Fruit fly (Drosophila melanogaster) whole organism: ENCODE results near the gene CG18213.

Experiments used
- CG8478 ChIP-seq: fragments of >200 bp; optimal IDR thresholded peaks from 2 replicates; lab custom pipeline; 2018; ENCODE audit warnings: inconsistent platforms
- Dll ChIP-seq: fragments of >200 bp; optimal IDR thresholded peaks from 2 replicates; lab custom pipeline; 2017
- EcR ChIP-seq, 2 experiments: fragments of >200 bp; optimal IDR thresholded peaks; 2 replicates each; lab custom pipeline; 2017; ENCODE audit warnings: missing biosample characterization in 2 of 2, missing genetic modification characterization in 2 of 2, missing genetic modification reagents in 2 of 2
- pan ChIP-seq: fragments of >200 bp; optimal IDR thresholded peaks from 2 replicates; lab custom pipeline; 2017
- psq ChIP-seq: fragments of >200 bp; optimal IDR thresholded peaks from 2 replicates; lab custom pipeline; 2017

DNA sequence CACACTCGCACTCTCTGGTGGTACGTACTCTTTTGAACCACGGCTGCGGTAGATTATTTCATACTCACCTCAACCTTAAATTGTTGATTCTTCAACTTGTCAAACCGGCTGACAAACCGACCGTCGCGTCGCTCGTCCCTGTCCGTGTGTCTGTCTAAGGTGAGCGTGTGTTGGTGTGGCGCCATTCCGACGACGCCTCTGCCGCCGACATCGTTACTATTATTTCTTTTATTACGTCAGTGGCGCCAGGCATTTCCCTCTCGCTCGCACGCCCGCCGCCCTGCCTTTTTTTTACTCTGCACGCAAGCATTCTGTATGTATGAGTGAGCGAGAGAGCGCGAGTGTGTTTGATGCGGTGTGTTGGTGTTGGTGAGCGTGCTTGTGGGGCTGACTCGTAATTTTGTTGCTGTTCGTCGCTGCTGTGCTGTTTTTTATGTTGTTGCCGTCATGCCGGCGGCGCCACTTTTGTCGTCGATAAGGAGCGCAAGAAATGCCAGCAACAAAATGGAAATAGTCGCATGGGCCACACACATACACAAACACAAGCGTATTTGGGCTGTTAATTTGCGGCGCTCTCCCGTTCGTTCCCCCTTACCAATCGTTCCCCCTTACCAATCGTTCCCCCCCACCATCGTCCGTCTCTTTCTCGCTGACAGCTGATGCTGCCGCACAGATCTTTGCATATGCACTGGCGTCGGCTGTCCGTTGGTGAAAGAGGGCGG lies 16.3 kb upstream of the CG18213 start:
- peak; percentile 51 for TF ChIP-seq pan
- no peak for TF ChIP-seq psq
- no peak for TF ChIP-seq EcR (GFP tag; optimal IDR thresholded peaks at IDR 0.05; lab: Kevin White, UChicago)
- peak; percentile 97 for TF ChIP-seq Dll
- peak; percentile 77 for TF ChIP-seq CG8478 (lab: Kevin White, UChicago)
